Fruit fly (Drosophila melanogaster): ENCODE results near the gene Setd3.

The Setd3 gene

DNA sequence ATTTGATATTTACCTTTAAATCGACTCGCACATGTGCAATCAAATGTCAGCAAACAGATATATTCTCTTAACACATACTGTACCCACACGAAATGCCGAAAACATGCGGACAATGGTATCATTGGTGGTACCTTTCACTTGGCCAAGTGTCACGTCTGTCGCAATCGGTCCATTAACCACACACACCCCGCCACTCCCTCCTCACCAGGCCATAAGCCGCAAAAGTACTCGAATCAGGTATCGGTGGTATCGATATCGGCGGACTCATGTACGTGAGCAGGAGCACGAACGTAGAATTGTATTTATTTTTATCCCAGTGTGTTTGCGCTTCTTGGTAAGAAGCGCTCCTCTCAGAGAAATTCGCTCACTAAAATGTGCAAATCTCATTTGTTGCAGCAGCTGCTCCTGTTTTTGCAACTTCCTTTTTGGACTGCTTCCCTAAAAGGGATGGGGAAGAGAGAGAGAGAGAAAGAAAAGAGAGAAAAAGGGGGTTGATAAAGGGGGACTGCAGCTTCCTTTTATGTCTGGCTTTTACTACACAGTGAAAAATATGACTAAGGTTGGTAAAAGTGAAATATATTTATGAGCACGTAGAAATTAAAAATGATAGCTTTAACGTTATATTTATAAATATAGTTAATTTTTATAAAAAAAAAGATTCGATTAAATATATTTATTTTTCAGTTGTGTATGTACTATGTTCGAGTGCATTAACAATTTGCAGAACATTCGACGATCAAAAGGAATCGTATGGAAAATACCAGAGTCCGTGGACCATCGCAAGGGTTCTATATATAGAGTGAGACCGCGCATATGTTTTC, 15.2 kb upstream of the Setd3 start:
- TF ChIP-seq CTCF (optimal IDR thresholded peaks at IDR 0.05) (no peak), CG8478 (optimal IDR thresholded peaks at IDR 0.05) (no peak)

DNA sequence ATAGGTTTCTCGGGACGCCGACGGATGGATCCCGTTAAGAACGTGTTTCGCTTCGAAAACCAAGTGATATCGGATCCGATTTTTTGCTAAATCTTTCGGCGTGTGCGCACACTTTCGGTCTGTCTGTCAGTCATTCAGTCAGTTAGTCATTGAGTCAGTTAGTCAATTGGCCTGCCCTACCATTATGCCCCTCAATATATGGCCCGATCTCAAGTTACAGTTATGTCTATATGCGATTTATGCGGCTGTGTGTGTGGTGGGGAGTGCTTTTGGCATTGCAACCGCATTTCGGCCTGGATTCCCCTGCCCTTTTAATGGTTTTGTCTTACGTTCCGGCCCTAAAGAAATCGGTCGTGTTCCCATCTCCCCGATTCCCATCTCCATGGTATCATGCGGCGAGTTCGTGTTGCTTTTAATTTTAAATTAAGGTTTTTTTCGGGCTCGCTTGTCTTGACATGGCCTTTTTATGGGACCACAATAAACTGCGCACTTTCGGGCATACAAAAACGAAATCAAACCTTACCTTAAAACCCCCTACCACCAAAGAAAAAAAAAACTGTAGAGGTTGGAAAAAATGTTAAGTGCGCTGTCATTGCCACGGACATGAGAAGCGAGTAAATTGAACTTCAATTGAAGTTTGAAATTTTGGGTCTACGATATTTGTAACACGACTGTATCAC, 14.3 kb upstream of the Setd3 start:
- TF ChIP-seq CTCF (optimal IDR thresholded peaks at IDR 0.05) (no peak), CG8478 (optimal IDR thresholded peaks at IDR 0.05) (no peak)

DNA sequence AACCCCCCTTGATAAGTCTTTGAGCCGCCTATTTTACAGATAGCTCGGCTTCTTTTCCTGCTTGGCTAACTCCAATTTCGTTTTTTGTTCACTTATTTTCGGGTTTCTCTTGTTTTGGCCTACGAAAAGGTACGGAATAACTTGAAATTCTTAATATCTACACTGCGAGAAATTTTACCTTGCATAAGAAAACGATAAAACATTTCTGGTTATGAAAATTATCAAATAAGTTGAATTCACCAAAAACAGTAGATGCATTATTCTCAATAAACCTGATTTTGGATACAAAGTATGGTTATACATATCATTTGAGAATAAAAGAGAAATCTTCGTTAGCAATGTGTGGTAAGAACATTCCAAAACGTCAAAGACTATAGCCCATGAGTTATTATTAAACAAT, 13.5 kb upstream of the Setd3 start:
- TF ChIP-seq CG8478 (optimal IDR thresholded peaks at IDR 0.05) (no peak), CTCF (optimal IDR thresholded peaks at IDR 0.05) (no peak)

DNA sequence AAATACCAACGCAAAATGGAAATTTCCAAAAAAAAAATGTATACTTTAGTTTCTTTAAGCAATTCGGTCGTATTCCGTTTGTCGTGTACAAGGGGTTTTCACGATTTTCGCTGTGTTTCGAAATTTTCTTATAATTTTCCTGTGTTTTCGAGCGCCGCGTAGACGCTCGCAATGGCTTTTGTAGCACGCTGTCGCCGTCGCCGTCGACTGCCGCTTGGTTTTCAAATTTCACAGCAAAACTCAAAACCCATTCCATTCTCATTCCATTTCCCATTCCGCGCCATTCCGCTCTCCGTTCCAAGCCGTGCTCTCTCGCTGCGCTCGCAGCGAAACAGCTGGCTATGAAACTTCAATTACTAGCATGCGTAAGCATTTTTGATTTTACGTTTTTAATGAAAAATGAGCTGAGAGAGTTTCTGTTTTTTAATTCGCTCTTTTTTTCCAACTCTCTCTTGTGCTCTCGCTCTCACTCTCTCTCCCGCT, 13.0 kb upstream of the Setd3 start:
- no peak for TF ChIP-seq CTCF (optimal IDR thresholded peaks at IDR 0.05)
- no peak for TF ChIP-seq CG8478 (optimal IDR thresholded peaks at IDR 0.05)

- TF ChIP-seq CG8478 (optimal IDR thresholded peaks at IDR 0.05) (no peak), CTCF (optimal IDR thresholded peaks at IDR 0.05) (no peak)
These were observed 8.4 kb upstream of the Setd3 start for dm6 chrX:6976911-6977310.

DNA sequence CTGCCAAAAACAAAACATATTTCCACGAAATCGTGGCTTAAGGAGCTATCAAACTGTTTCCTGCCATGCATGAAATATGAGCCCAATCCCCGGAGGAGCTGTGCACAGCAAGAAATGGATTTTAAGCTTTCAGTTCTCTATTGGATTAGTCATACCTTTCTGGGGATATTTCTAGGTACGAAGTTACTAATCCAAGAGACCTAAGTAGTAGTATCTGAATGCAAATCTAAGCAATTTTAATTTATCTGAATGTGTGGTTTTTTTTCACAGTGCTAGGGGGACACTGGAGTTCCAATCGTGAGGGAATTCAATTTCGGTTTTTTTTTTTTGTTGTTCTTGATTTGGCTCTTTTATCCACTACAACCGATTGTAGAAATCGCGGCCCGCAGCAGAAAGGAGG, 7.8 kb upstream of the Setd3 start:
- TF ChIP-seq CG8478 (optimal IDR thresholded peaks at IDR 0.05) (no peak), CTCF (optimal IDR thresholded peaks at IDR 0.05) (no peak)

dm6 chrX:6974221-6974620, 5.7 kb upstream of the Setd3 start:
- TF ChIP-seq CG8478 (optimal IDR thresholded peaks at IDR 0.05) (no peak), CTCF (optimal IDR thresholded peaks at IDR 0.05) (no peak)

DNA sequence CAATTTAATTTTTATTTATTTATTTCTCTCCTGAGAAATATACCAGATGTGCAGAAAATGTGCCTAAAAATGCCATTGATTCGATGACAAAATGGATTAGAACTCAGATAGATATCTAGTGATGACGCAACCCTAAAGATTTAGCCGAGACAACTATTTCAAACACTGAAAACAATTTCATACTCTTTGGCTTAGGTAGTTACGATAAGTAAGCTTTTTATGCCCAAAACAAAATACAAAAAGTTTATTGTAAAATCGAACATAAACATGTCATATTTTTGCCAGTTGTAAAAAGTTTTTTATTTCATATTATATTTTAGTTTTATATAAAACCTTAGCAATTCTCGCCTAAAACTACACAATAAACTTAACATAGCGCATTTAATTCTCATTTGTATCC, 4.8 kb upstream of the Setd3 start, which contains the start of gene CG3040:
TSS of gene CG3040 (minus strand) at position 54 of the 400 bp plus-strand sequence.
- TF ChIP-seq CG8478 (optimal IDR thresholded peaks at IDR 0.05), result no peak
- TF ChIP-seq CTCF (optimal IDR thresholded peaks at IDR 0.05), result peak in 1 of 2 experiments; percentile 37

- TF ChIP-seq CG8478 (optimal IDR thresholded peaks at IDR 0.05) (no peak), CTCF (optimal IDR thresholded peaks at IDR 0.05) (no peak)
These were observed 1.0 kb upstream of the Setd3 start, which contains the start of gene CG4586 for dm6 chrX:6969364-6970137. CG4586 (plus strand) TSS chrX:6969918.

dm6 chrX:6937417-6937816, 31.1 kb downstream of the Setd3 start:
- TF ChIP-seq CTCF (optimal IDR thresholded peaks at IDR 0.05) (no peak), CG8478 (optimal IDR thresholded peaks at IDR 0.05) (no peak)

dm6 chrX:6936884-6937283, 31.7 kb downstream of the Setd3 start:
- TF ChIP-seq CG8478 (optimal IDR thresholded peaks at IDR 0.05), result no peak
- TF ChIP-seq CTCF (optimal IDR thresholded peaks at IDR 0.05), result no peak

DNA sequence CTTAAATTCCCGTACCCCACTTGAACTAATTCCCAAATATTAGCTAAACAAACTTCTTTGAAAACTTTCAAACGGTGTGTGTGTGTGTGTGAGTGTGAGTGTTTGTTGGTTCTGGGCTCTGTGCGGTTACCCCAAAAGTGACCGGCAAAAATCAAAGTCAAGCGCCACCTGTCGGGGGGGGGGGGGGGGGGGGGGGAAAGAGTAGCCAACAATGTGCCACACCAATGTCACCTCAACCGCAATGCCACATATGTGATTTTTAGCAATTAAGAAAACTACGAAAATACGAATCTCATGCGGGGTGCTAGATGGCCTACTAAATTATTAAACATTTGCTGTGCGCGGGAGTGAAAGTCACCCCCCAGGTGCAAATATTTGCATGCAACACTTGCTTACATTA, 34.8 kb downstream of the Setd3 start:
- TF ChIP-seq CTCF (optimal IDR thresholded peaks at IDR 0.05) (no peak), CG8478 (optimal IDR thresholded peaks at IDR 0.05) (no peak)

DNA sequence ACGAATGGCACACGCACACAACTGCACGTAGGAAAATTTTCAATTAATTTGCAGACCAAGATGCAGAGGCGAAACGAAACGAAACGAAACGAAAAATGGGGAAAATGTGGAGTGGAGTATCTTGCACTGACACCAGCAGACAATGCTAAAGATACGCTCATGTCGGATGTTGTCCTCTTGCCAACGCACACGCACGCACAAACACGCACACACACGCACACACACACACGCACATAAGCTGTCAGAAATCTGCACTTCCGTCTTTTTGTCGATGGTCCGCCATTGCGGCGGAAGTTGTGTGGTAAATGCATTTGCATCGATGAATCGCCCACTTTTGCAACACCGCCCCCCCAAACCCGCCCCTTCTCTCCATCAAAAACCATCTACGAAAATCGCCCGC, 39.5 kb downstream of the Setd3 start:
- TF ChIP-seq CTCF (optimal IDR thresholded peaks at IDR 0.05) (no peak), CG8478 (optimal IDR thresholded peaks at IDR 0.05) (no peak)

DNA sequence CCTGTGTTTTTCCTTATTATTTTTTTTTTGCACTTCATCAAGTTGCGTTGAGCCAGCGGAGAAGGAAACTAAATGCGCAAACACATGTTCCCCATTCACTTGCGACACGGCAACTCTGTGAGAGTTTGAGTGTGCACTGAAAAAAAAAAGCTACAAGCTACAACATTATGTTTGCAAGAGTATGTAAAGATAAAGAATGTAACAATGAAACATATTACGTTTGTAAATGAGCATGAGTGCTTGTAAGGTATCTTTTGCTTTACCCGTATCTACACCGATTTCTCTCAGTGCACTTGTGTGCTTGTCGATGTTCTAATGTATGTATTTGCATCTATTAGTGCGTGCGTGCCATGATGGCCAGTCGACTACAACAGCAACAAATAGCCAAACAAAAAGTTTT, 56.3 kb downstream of the Setd3 start:
- TF ChIP-seq CG8478 (optimal IDR thresholded peaks at IDR 0.05), result no peak
- no peak for TF ChIP-seq CTCF (optimal IDR thresholded peaks at IDR 0.05)

- TF ChIP-seq CG8478 (optimal IDR thresholded peaks at IDR 0.05) (no peak), CTCF (optimal IDR thresholded peaks at IDR 0.05) (no peak)
These were observed 59.4 kb downstream of the Setd3 start for dm6 chrX:6909135-6909534.
